1 fruit fly cellular context compared by ENCODE assay signal in genomic region chr3L:17804511-17804910, dm6.
TF ChIP-seq lines count a peak whose summit lies in the region.

Gene ais, minus strand, starts transcription at chr3L:17804715.

TF ChIP-seq in whole organism, embryonic, 481 proteins besides CTCF, POLR2A, EP300 and RAD21 (continued from another document and continues in another):
- TF ChIP-seq CG16863 (GFP tag; optimal IDR thresholded peaks at IDR 0.05; lab: Kevin White, UChicago) (no peak), Fer3 (tag; optimal IDR thresholded peaks at IDR 0.05; lab: Kevin White, UChicago) (no peak), ara (GFP tag; IDR thresholded peaks at IDR 0.05; lab: Robert Waterston, UW) (no peak), HLH54F (GFP tag; optimal IDR thresholded peaks at IDR 0.05; lab: Kevin White, UChicago) (no peak), Atf3 (GFP tag; optimal IDR thresholded peaks at IDR 0.05; lab: Kevin White, UChicago) (no peak), klu (GFP tag; IDR thresholded peaks at IDR 0.05; lab: Robert Waterston, UW) (no peak), CG3838 (GFP tag; optimal IDR thresholded peaks at IDR 0.05; lab: Kevin White, UChicago) (no peak), vnd (GFP tag; IDR thresholded peaks at IDR 0.05; lab: Robert Waterston, UW; ENCODE audit: partially characterized antibody) (no peak), CG31224 (GFP tag; IDR thresholded peaks at IDR 0.05; lab: Robert Waterston, UW) (no peak), ab (GFP tag; optimal IDR thresholded peaks at IDR 0.05; lab: Kevin White, UChicago) (no peak), CG8944 (GFP tag; optimal IDR thresholded peaks at IDR 0.05; lab: Kevin White, UChicago) (no peak), Bteb2 (GFP tag; optimal IDR thresholded peaks at IDR 0.05; lab: Kevin White, UChicago) (no peak), D19B (GFP tag; optimal IDR thresholded peaks at IDR 0.05; lab: Kevin White, UChicago) (no peak), CG16779 (GFP tag; IDR thresholded peaks at IDR 0.05; lab: Robert Waterston, UW) (no peak), CG7963 (GFP tag; IDR thresholded peaks at IDR 0.05; lab: Robert Waterston, UW; ENCODE audit: partially characterized antibody) (no peak), exex (tag; optimal IDR thresholded peaks at IDR 0.05; lab: Kevin White, UChicago) (no peak), CG34422 (GFP tag; IDR thresholded peaks at IDR 0.05; lab: Robert Waterston, UW) (0 out of 3 replicates have a peak, but pooled peaks have one; percentile 10), CG8388 (GFP tag; optimal IDR thresholded peaks at IDR 0.05; lab: Kevin White, UChicago) (no peak), CG4854 (GFP tag; optimal IDR thresholded peaks at IDR 0.05; lab: Kevin White, UChicago) (no peak), nau (GFP tag; optimal IDR thresholded peaks at IDR 0.05; lab: Kevin White, UChicago) (no peak), CG7372 (GFP tag; IDR thresholded peaks at IDR 0.05; lab: Robert Waterston, UW) (no peak), aop (GFP tag; IDR thresholded peaks at IDR 0.05; lab: Robert Waterston, UW) (no peak), CG2129 (GFP tag; IDR thresholded peaks at IDR 0.05; lab: Robert Waterston, UW; ENCODE audit: partially characterized antibody) (no peak), btn (GFP tag; optimal IDR thresholded peaks at IDR 0.05; lab: Kevin White, UChicago) (no peak), pros (GFP tag; optimal IDR thresholded peaks at IDR 0.05; lab: Kevin White, UChicago) (no peak), Nf-YC (tag; optimal IDR thresholded peaks at IDR 0.05; lab: Kevin White, UChicago) (no peak), CG42726 (GFP tag; IDR thresholded peaks at IDR 0.05; lab: Robert Waterston, UW; ENCODE audit: partially characterized antibody) (no peak), CG2116 (GFP tag; optimal IDR thresholded peaks at IDR 0.05; lab: Kevin White, UChicago) (no peak), ase (GFP tag; IDR thresholded peaks at IDR 0.05; lab: Robert Waterston, UW) (no peak), B-H1 (GFP tag; IDR thresholded peaks at IDR 0.05; lab: Robert Waterston, UW) (no peak), sens-2 (GFP tag; IDR thresholded peaks at IDR 0.05; lab: Robert Waterston, UW) (no peak), CG33213 (GFP tag; optimal IDR thresholded peaks at IDR 0.05; lab: Kevin White, UChicago) (no peak), CG7271 (tag; optimal IDR thresholded peaks at IDR 0.05; lab: Kevin White, UChicago) (no peak), cas (GFP tag; IDR thresholded peaks at IDR 0.05; lab: Robert Waterston, UW) (no peak), Dp (GFP tag; optimal IDR thresholded peaks at IDR 0.05; lab: Kevin White, UChicago) (peak; percentile 42), Bdp1 (GFP tag; optimal IDR thresholded peaks at IDR 0.05; lab: Kevin White, UChicago) (no peak), HHEX (GFP tag; optimal IDR thresholded peaks at IDR 0.05; lab: Kevin White, UChicago) (no peak), Chrac-16 (GFP tag; optimal IDR thresholded peaks at IDR 0.05; lab: Kevin White, UChicago) (no peak), lab (GFP tag; optimal IDR thresholded peaks at IDR 0.05; lab: Kevin White, UChicago) (no peak), sim (GFP tag; IDR thresholded peaks at IDR 0.05; lab: Robert Waterston, UW) (no peak), sna (GFP tag; IDR thresholded peaks at IDR 0.05; lab: Robert Waterston, UW; ENCODE audit: partially characterized antibody) (no peak), sob (GFP tag; IDR thresholded peaks at IDR 0.05; lab: Robert Waterston, UW) (no peak), CG3065 (GFP tag; optimal IDR thresholded peaks at IDR 0.05; lab: Kevin White, UChicago) (no peak), Rfx (GFP tag; IDR thresholded peaks at IDR 0.05; lab: Robert Waterston, UW) (no peak), Mrtf (GFP tag; IDR thresholded peaks at IDR 0.05; lab: Robert Waterston, UW) (no peak), Ravus (GFP tag; IDR thresholded peaks at IDR 0.05; lab: Robert Waterston, UW) (no peak), tx (GFP tag; optimal IDR thresholded peaks at IDR 0.05; lab: Kevin White, UChicago) (no peak), CG6854 (GFP tag; optimal IDR thresholded peaks at IDR 0.05; lab: Kevin White, UChicago) (no peak), lbe (GFP tag; optimal IDR thresholded peaks at IDR 0.05; lab: Kevin White, UChicago) (no peak), ap (GFP tag; IDR thresholded peaks at IDR 0.05; lab: Robert Waterston, UW) (no peak), ftz-f1 (GFP tag; optimal IDR thresholded peaks at IDR 0.05; lab: Kevin White, UChicago) (no peak), Sry-β (GFP tag; optimal IDR thresholded peaks at IDR 0.05; lab: Kevin White, UChicago) (no peak), hbn (GFP tag; IDR thresholded peaks at IDR 0.05; lab: Robert Waterston, UW; ENCODE audit: partially characterized antibody) (no peak), CG11723 (GFP tag; optimal IDR thresholded peaks at IDR 0.05; lab: Kevin White, UChicago) (no peak), CG9797 (GFP tag; optimal IDR thresholded peaks at IDR 0.05; lab: Kevin White, UChicago) (no peak), CG1792 (GFP tag; optimal IDR thresholded peaks at IDR 0.05; lab: Kevin White, UChicago) (no peak), YL-1 (GFP tag; optimal IDR thresholded peaks at IDR 0.05; lab: Kevin White, UChicago) (peak; percentile 41), CG2712 (tag; optimal IDR thresholded peaks at IDR 0.05; lab: Kevin White, UChicago) (no peak), dysf (GFP tag; IDR thresholded peaks at IDR 0.05; lab: Robert Waterston, UW) (no peak), Myb (GFP tag; optimal IDR thresholded peaks at IDR 0.05; lab: Kevin White, UChicago) (peak; percentile 32), CG9215 (GFP tag; IDR thresholded peaks at IDR 0.05; lab: Robert Waterston, UW) (no peak), shn (GFP tag; optimal IDR thresholded peaks at IDR 0.05; lab: Kevin White, UChicago) (no peak), D19A (tag; optimal IDR thresholded peaks at IDR 0.05; lab: Kevin White, UChicago) (no peak), jigr1 (GFP tag; IDR thresholded peaks at IDR 0.05; lab: Robert Waterston, UW) (no peak), CG1529 (GFP tag; optimal IDR thresholded peaks at IDR 0.05; lab: Kevin White, UChicago) (no peak), slou (GFP tag; optimal IDR thresholded peaks at IDR 0.05; lab: Kevin White, UChicago) (no peak), CG13287 (GFP tag; IDR thresholded peaks at IDR 0.05; lab: Robert Waterston, UW; ENCODE audit: partially characterized antibody) (no peak), CG17568 (GFP tag; optimal IDR thresholded peaks at IDR 0.05; lab: Kevin White, UChicago) (no peak), Dll (GFP tag; IDR thresholded peaks at IDR 0.05; lab: Robert Waterston, UW; ENCODE audit: partially characterized antibody) (no peak), bigmax (GFP tag; optimal IDR thresholded peaks at IDR 0.05; lab: Kevin White, UChicago) (no peak), cwo (GFP tag; optimal IDR thresholded peaks at IDR 0.05; lab: Kevin White, UChicago) (peak; percentile 81), pita (GFP tag; optimal IDR thresholded peaks at IDR 0.05; lab: Kevin White, UChicago) (no peak), mam (GFP tag; optimal IDR thresholded peaks at IDR 0.05; lab: Kevin White, UChicago) (no peak), NFAT (GFP tag; IDR thresholded peaks at IDR 0.05; lab: Robert Waterston, UW) (no peak), HmgZ (tag; optimal IDR thresholded peaks at IDR 0.05; lab: Kevin White, UChicago) (peak; percentile 22), CG4282 (GFP tag; optimal IDR thresholded peaks at IDR 0.05; lab: Kevin White, UChicago) (no peak), crol (GFP tag; IDR thresholded peaks at IDR 0.05; lab: Robert Waterston, UW) (no peak), luna (GFP tag; optimal IDR thresholded peaks at IDR 0.05; lab: Kevin White, UChicago) (no peak), CG10462 (GFP tag; optimal IDR thresholded peaks at IDR 0.05; lab: Kevin White, UChicago) (no peak), sqz (GFP tag; optimal IDR thresholded peaks at IDR 0.05; lab: Kevin White, UChicago) (no peak), tgo (GFP tag; IDR thresholded peaks at IDR 0.05; lab: Robert Waterston, UW) (no peak), fru (optimal IDR thresholded peaks at IDR 0.05; lab: Kevin White, UChicago) (no peak), CG18764 (GFP tag; optimal IDR thresholded peaks at IDR 0.05; lab: Kevin White, UChicago) (no peak), CG8281 (tag; optimal IDR thresholded peaks at IDR 0.05; lab: Kevin White, UChicago) (no peak), CG6791 (GFP tag; IDR thresholded peaks at IDR 0.05; lab: Robert Waterston, UW; ENCODE audit: partially characterized antibody) (no peak), CG9609 (GFP tag; optimal IDR thresholded peaks at IDR 0.05; lab: Kevin White, UChicago) (no peak), CG12219 (GFP tag; optimal IDR thresholded peaks at IDR 0.05; lab: Kevin White, UChicago) (no peak), fd64A (GFP tag; optimal IDR thresholded peaks at IDR 0.05; lab: Kevin White, UChicago) (no peak), cg (GFP tag; optimal IDR thresholded peaks at IDR 0.05; lab: Kevin White, UChicago) (no peak), CG8089 (GFP tag; optimal IDR thresholded peaks at IDR 0.05; lab: Kevin White, UChicago) (no peak), H15 (GFP tag; IDR thresholded peaks at IDR 0.05; lab: Robert Waterston, UW) (no peak), Dek (tag; optimal IDR thresholded peaks at IDR 0.05; lab: Kevin White, UChicago) (no peak), tll (GFP tag; optimal IDR thresholded peaks at IDR 0.05; lab: Kevin White, UChicago) (no peak), ems (GFP tag; optimal IDR thresholded peaks at IDR 0.05; lab: Kevin White, UChicago) (no peak), Mes4 (GFP tag; optimal IDR thresholded peaks at IDR 0.05; lab: Kevin White, UChicago) (no peak), z (GFP tag; IDR thresholded peaks at IDR 0.05; lab: Robert Waterston, UW) (no peak), CG18476 (GFP tag; optimal IDR thresholded peaks at IDR 0.05; lab: Kevin White, UChicago) (no peak), yki (optimal IDR thresholded peaks at IDR 0.05; lab: Kevin White, UChicago) (no peak), CG2889 (GFP tag; IDR thresholded peaks at IDR 0.05; lab: Robert Waterston, UW) (no peak), mld (GFP tag; IDR thresholded peaks at IDR 0.05; lab: Robert Waterston, UW; ENCODE audit: partially characterized antibody) (no peak), ewg (GFP tag; optimal IDR thresholded peaks at IDR 0.05; lab: Kevin White, UChicago) (peak; percentile 18), CG7786 (GFP tag; optimal IDR thresholded peaks at IDR 0.05; lab: Kevin White, UChicago) (no peak), Sry-δ (GFP tag; optimal IDR thresholded peaks at IDR 0.05; lab: Kevin White, UChicago) (no peak), dmrt99B (tag; optimal IDR thresholded peaks at IDR 0.05; lab: Kevin White, UChicago) (no peak), MESR4 (GFP tag; optimal IDR thresholded peaks at IDR 0.05; lab: Kevin White, UChicago) (peak; percentile 18), Drgx (GFP tag; IDR thresholded peaks at IDR 0.05; lab: Robert Waterston, UW) (no peak), caup (GFP tag; optimal IDR thresholded peaks at IDR 0.05; lab: Kevin White, UChicago; ENCODE audit: severe bottlenecking) (no peak), CG1647 (GFP tag; optimal IDR thresholded peaks at IDR 0.05; lab: Kevin White, UChicago) (no peak), D (optimal IDR thresholded peaks at IDR 0.05; lab: Kevin White, UChicago) (no peak), D (GFP tag; optimal IDR thresholded peaks at IDR 0.05; lab: Kevin White, UChicago) (no peak), toy (GFP tag; IDR thresholded peaks at IDR 0.05; lab: Robert Waterston, UW) (no peak), bcd (GFP tag; optimal IDR thresholded peaks at IDR 0.05; lab: Kevin White, UChicago) (no peak), dm (GFP tag; optimal IDR thresholded peaks at IDR 0.05; lab: Kevin White, UChicago) (peak; percentile 93), Max (GFP tag; optimal IDR thresholded peaks at IDR 0.05; lab: Kevin White, UChicago) (peak; percentile 62), trem (tag; optimal IDR thresholded peaks at IDR 0.05; lab: Kevin White, UChicago) (peak; percentile 55), eve (GFP tag; optimal IDR thresholded peaks at IDR 0.05; lab: Kevin White, UChicago) (no peak), Usf (GFP tag; optimal IDR thresholded peaks at IDR 0.05; lab: Kevin White, UChicago) (no peak), Tbp (GFP tag; optimal IDR thresholded peaks at IDR 0.05; lab: Kevin White, UChicago) (no peak), seq (GFP tag; IDR thresholded peaks at IDR 0.05; lab: Robert Waterston, UW) (no peak), E2f1 (GFP tag; IDR thresholded peaks at IDR 0.05; lab: Robert Waterston, UW) (no peak), ham (GFP tag; IDR thresholded peaks at IDR 0.05; lab: Robert Waterston, UW) (no peak), Fer2 (tag; optimal IDR thresholded peaks at IDR 0.05; lab: Kevin White, UChicago) (no peak), Ets97D (GFP tag; optimal IDR thresholded peaks at IDR 0.05; lab: Kevin White, UChicago) (peak; percentile 17), en (GFP tag; optimal IDR thresholded peaks at IDR 0.05; lab: Kevin White, UChicago) (no peak), fd96Cb (tag; optimal IDR thresholded peaks at IDR 0.05; lab: Kevin White, UChicago) (no peak), CG3281 (GFP tag; optimal IDR thresholded peaks at IDR 0.05; lab: Kevin White, UChicago) (no peak), CG31441 (GFP tag; IDR thresholded peaks at IDR 0.05; lab: Robert Waterston, UW) (no peak), CG3163 (GFP tag; optimal IDR thresholded peaks at IDR 0.05; lab: Kevin White, UChicago) (no peak), HmgD (GFP tag; optimal IDR thresholded peaks at IDR 0.05; lab: Kevin White, UChicago) (no peak), hb (GFP tag; IDR thresholded peaks at IDR 0.05; lab: Robert Waterston, UW; ENCODE audit: partially characterized antibody) (no peak), crc (GFP tag; optimal IDR thresholded peaks at IDR 0.05; lab: Kevin White, UChicago) (no peak), CG7556 (GFP tag; optimal IDR thresholded peaks at IDR 0.05; lab: Kevin White, UChicago) (no peak), HLH3B (GFP tag; IDR thresholded peaks at IDR 0.05; lab: Robert Waterston, UW) (no peak), CG15514 (GFP tag; optimal IDR thresholded peaks at IDR 0.05; lab: Kevin White, UChicago) (no peak), CG18011 (GFP tag; optimal IDR thresholded peaks at IDR 0.05; lab: Kevin White, UChicago) (no peak), CG9437 (GFP tag; optimal IDR thresholded peaks at IDR 0.05; lab: Kevin White, UChicago) (no peak), CG17385 (GFP tag; optimal IDR thresholded peaks at IDR 0.05; lab: Kevin White, UChicago) (no peak), Camta (GFP tag; optimal IDR thresholded peaks at IDR 0.05; lab: Kevin White, UChicago) (no peak), CG32532 (GFP tag; IDR thresholded peaks at IDR 0.05; lab: Robert Waterston, UW) (no peak), dmrt11E (tag; optimal IDR thresholded peaks at IDR 0.05; lab: Kevin White, UChicago) (no peak), CG11085 (GFP tag; IDR thresholded peaks at IDR 0.05; lab: Robert Waterston, UW) (no peak)
